Fruit fly (Drosophila melanogaster) whole organism, embryonic: ENCODE data around the gene cbt.

ENCODE experiments used
- Bdp1 ChIP-seq: fragments of 200-800 bp; sonication (Bioruptor generic); optimal IDR thresholded peaks from 3 replicates; lab custom pipeline; 2016; ENCODE audit warnings: missing biosample characterization, missing genetic modification characterization
- CG10209 ChIP-seq: fragments of 200-800 bp; sonication (Bioruptor generic); optimal IDR thresholded peaks from 3 replicates; lab custom pipeline; 2017; ENCODE audit warnings: missing biosample characterization, mild to moderate bottlenecking, missing genetic modification characterization, missing genetic modification reagents
- CG10462 ChIP-seq: fragments of 200-800 bp; sonication (Bioruptor generic); optimal IDR thresholded peaks from 2 replicates; lab custom pipeline; 2016; ENCODE audit warnings: missing biosample characterization, missing genetic modification characterization
- CG10654 ChIP-seq: fragments of 200-800 bp; sonication (Bioruptor generic); optimal IDR thresholded peaks from 2 replicates; lab custom pipeline; 2016; ENCODE audit warnings: missing biosample characterization, missing genetic modification characterization
- CG11085 ChIP-seq: fragments of 200-800 bp; sonication (Bioruptor generic); IDR thresholded peaks from 2 replicates; pipeline ENCODE4 v1.3.6; 2022; ENCODE audit warnings: missing biosample characterization, missing genetic modification characterization
- CG12236 ChIP-seq: fragments of 200-800 bp; sonication (Bioruptor generic); optimal IDR thresholded peaks from 2 replicates; lab custom pipeline; 2016; ENCODE audit warnings: missing biosample characterization, missing genetic modification characterization
- CG12744 ChIP-seq: fragments of 200-800 bp; sonication (Bioruptor generic); optimal IDR thresholded peaks from 2 replicates; lab custom pipeline; 2016; ENCODE audit warnings: missing biosample characterization, missing genetic modification characterization
- CG15011 ChIP-seq: fragments of 200-800 bp; sonication (Bioruptor generic); optimal IDR thresholded peaks from 3 replicates; lab custom pipeline; 2018; ENCODE audit warnings: missing biosample characterization, mild to moderate bottlenecking, missing genetic modification characterization
- CG15601 ChIP-seq: fragments of 200-800 bp; sonication (Bioruptor generic); optimal IDR thresholded peaks from 3 replicates; lab custom pipeline; 2019; ENCODE audit warnings: missing biosample characterization, mild to moderate bottlenecking, missing genetic modification characterization, moderate library complexity
- CG17186 ChIP-seq: fragments of 200-800 bp; sonication (Bioruptor generic); optimal IDR thresholded peaks from 3 replicates; lab custom pipeline; 2017; ENCODE audit warnings: missing biosample characterization, missing genetic modification reagents, missing genetic modification characterization
- CG17361 ChIP-seq: fragments of 200-800 bp; sonication (Bioruptor generic); IDR thresholded peaks from 3 replicates; pipeline ENCODE4 v1.3.6; 2022; ENCODE audit warnings: missing biosample characterization, missing genetic modification characterization
- CG17829 ChIP-seq: fragments of 200-800 bp; optimal IDR thresholded peaks from 2 replicates; lab custom pipeline; 2019; ENCODE audit warnings: missing biosample characterization, mild to moderate bottlenecking, missing genetic modification characterization, moderate library complexity
- CG18619 ChIP-seq: fragments of 200-800 bp; sonication (Bioruptor generic); optimal IDR thresholded peaks from 3 replicates; lab custom pipeline; 2017; ENCODE audit warnings: missing biosample characterization, mild to moderate bottlenecking, missing genetic modification characterization
- CG2129 ChIP-seq: fragments of 200-800 bp; sonication (Bioruptor generic); IDR thresholded peaks from 2 replicates; pipeline ENCODE4 v1.3.6; 2022; ENCODE audit warnings: missing biosample characterization, missing genetic modification characterization; ENCODE audit not compliant: partially characterized antibody
- CG2678 ChIP-seq: fragments of 200-800 bp; sonication (Bioruptor generic); optimal IDR thresholded peaks from 3 replicates; lab custom pipeline; 2019; ENCODE audit warnings: missing biosample characterization, mild to moderate bottlenecking, missing genetic modification characterization, moderate library complexity
- CG2889 ChIP-seq: fragments of 200-800 bp; sonication (Bioruptor generic); IDR thresholded peaks from 3 replicates; pipeline ENCODE4 v1.3.6; 2022; ENCODE audit warnings: missing biosample characterization, missing genetic modification characterization
- CG3847 ChIP-seq: fragments of 200-800 bp; sonication (Bioruptor generic); IDR thresholded peaks from 2 replicates; pipeline ENCODE4 v1.3.6; 2022; ENCODE audit warnings: missing biosample characterization, missing genetic modification characterization
- CG42726 ChIP-seq: fragments of 200-800 bp; sonication (Bioruptor generic); IDR thresholded peaks from 2 replicates; pipeline ENCODE4 v1.3.6; 2022; ENCODE audit warnings: missing biosample characterization, missing genetic modification characterization; ENCODE audit not compliant: partially characterized antibody
- CG6689 ChIP-seq: fragments of 200-800 bp; sonication (Bioruptor generic); IDR thresholded peaks from 2 replicates; pipeline ENCODE4 v1.3.6; 2022; ENCODE audit warnings: missing biosample characterization, missing genetic modification characterization
- CG8359 ChIP-seq: fragments of 200-800 bp; sonication (Bioruptor generic); optimal IDR thresholded peaks from 2 replicates; lab custom pipeline; 2017; ENCODE audit warnings: missing biosample characterization, mild to moderate bottlenecking, missing genetic modification characterization, borderline replicate concordance
- Doc3 ChIP-seq: fragments of 200-800 bp; sonication (Bioruptor generic); IDR thresholded peaks from 3 replicates; pipeline ENCODE4 v1.3.6; 2022; ENCODE audit warnings: missing biosample characterization, missing genetic modification characterization; ENCODE audit not compliant: partially characterized antibody
- E2f1 ChIP-seq: fragments of 200-800 bp; sonication (Bioruptor generic); IDR thresholded peaks from 2 replicates; pipeline ENCODE4 v1.3.6; 2022; ENCODE audit warnings: missing biosample characterization, missing genetic modification characterization
- HHEX ChIP-seq: fragments of 200-800 bp; sonication (Bioruptor generic); optimal IDR thresholded peaks from 3 replicates; lab custom pipeline; 2017; ENCODE audit warnings: missing biosample characterization, mild to moderate bottlenecking, missing genetic modification characterization, missing genetic modification reagents
- Hsf ChIP-seq: fragments of 200-800 bp; sonication (Bioruptor generic); optimal IDR thresholded peaks from 3 replicates; lab custom pipeline; 2016; ENCODE audit warnings: missing biosample characterization, missing genetic modification characterization
- MTF-1 ChIP-seq: fragments of 200-800 bp; sonication (Bioruptor generic); optimal IDR thresholded peaks from 2 replicates; lab custom pipeline; 2018; ENCODE audit warnings: missing biosample characterization, mild to moderate bottlenecking, missing genetic modification characterization, borderline replicate concordance
- NC2β ChIP-seq: fragments of 200-800 bp; sonication (Bioruptor generic); optimal IDR thresholded peaks from 2 replicates; lab custom pipeline; 2016; ENCODE audit warnings: missing biosample characterization, missing genetic modification characterization
- Neu2 ChIP-seq: fragments of 200-800 bp; sonication (Bioruptor generic); optimal IDR thresholded peaks from 3 replicates; lab custom pipeline; 2016; ENCODE audit warnings: missing biosample characterization, missing genetic modification characterization, borderline replicate concordance
- PHDP ChIP-seq: fragments of 200-800 bp; sonication (Bioruptor generic); optimal IDR thresholded peaks from 3 replicates; lab custom pipeline; 2018; ENCODE audit warnings: missing biosample characterization, mild to moderate bottlenecking, missing genetic modification characterization, moderate library complexity
- ab ChIP-seq: fragments of 200-800 bp; sonication (Bioruptor generic); optimal IDR thresholded peaks from 2 replicates; lab custom pipeline; 2016; ENCODE audit warnings: missing biosample characterization, missing genetic modification characterization
- ac ChIP-seq: fragments of 200-800 bp; sonication (Bioruptor generic); optimal IDR thresholded peaks from 3 replicates; lab custom pipeline; 2017; ENCODE audit warnings: missing biosample characterization, mild to moderate bottlenecking, missing genetic modification characterization
- ash1 ChIP-seq: fragments of 200-800 bp; sonication (Bioruptor generic); optimal IDR thresholded peaks from 2 replicates; lab custom pipeline; 2018; ENCODE audit warnings: missing biosample characterization, mild to moderate bottlenecking, missing genetic modification characterization
- bab2 ChIP-seq: fragments of 200-800 bp; sonication (Bioruptor generic); optimal IDR thresholded peaks from 2 replicates; lab custom pipeline; 2016; ENCODE audit warnings: missing biosample characterization, missing genetic modification characterization
- bigmax ChIP-seq: fragments of 200-800 bp; sonication (Bioruptor generic); optimal IDR thresholded peaks from 2 replicates; lab custom pipeline; 2018; ENCODE audit warnings: missing biosample characterization, mild to moderate bottlenecking, missing genetic modification characterization
- gsb ChIP-seq: fragments of 200-800 bp; sonication (Bioruptor generic); IDR thresholded peaks from 2 replicates; pipeline ENCODE4 v1.3.6; 2022; ENCODE audit warnings: missing biosample characterization, missing genetic modification characterization
- gt ChIP-seq: fragments of 200-800 bp; sonication (Bioruptor generic); IDR thresholded peaks from 2 replicates; pipeline ENCODE4 v1.3.6; 2022; ENCODE audit warnings: missing biosample characterization, missing genetic modification characterization
- her ChIP-seq: fragments of 200-800 bp; sonication (Bioruptor generic); optimal IDR thresholded peaks from 2 replicates; lab custom pipeline; 2016; ENCODE audit warnings: missing biosample characterization, missing genetic modification characterization
- hth ChIP-seq: fragments of >200 bp; optimal IDR thresholded peaks from 2 replicates; lab custom pipeline; 2017; ENCODE audit warnings: inconsistent platforms
- lola ChIP-seq, 3 experiments: fragments of >200 bp in 2 of 3; fragments of 200-800 bp in 1 of 3; sonication (Bioruptor generic) in 1 of 3; optimal IDR thresholded peaks; 2 replicates each; lab custom pipeline; 2017 to 2019; ENCODE audit warnings: missing biosample characterization in 3 of 3, missing genetic modification characterization in 3 of 3, mild to moderate bottlenecking in 1 of 3, moderate library complexity in 1 of 3
- nmo ChIP-seq: fragments of 200-800 bp; sonication (Bioruptor generic); optimal IDR thresholded peaks from 2 replicates; lab custom pipeline; 2018; ENCODE audit warnings: missing biosample characterization, mild to moderate bottlenecking, missing genetic modification characterization, moderate library complexity
- nom ChIP-seq: fragments of 200-800 bp; sonication (Bioruptor generic); optimal IDR thresholded peaks from 2 replicates; lab custom pipeline; 2017; ENCODE audit warnings: missing biosample characterization, missing genetic modification characterization, mild to moderate bottlenecking, moderate library complexity, missing genetic modification reagents
- p53 ChIP-seq: fragments of 200-800 bp; sonication (Bioruptor generic); optimal IDR thresholded peaks from 2 replicates; lab custom pipeline; 2016; ENCODE audit warnings: missing biosample characterization, missing genetic modification characterization
- ranshi ChIP-seq: fragments of 200-800 bp; sonication (Bioruptor generic); IDR thresholded peaks from 2 replicates; pipeline ENCODE4 v1.3.6; 2022; ENCODE audit warnings: missing biosample characterization, missing genetic modification characterization
- repo ChIP-seq: fragments of 200-800 bp; sonication (Bioruptor generic); optimal IDR thresholded peaks from 2 replicates; lab custom pipeline; 2016; ENCODE audit warnings: missing biosample characterization, missing genetic modification characterization
- slbo ChIP-seq: fragments of 200-800 bp; sonication (Bioruptor generic); IDR thresholded peaks from 2 replicates; pipeline ENCODE4 v1.3.6; 2022; ENCODE audit warnings: missing biosample characterization, missing genetic modification characterization
- slp2 ChIP-seq: fragments of 200-800 bp; sonication (Bioruptor generic); optimal IDR thresholded peaks from 2 replicates; lab custom pipeline; 2016; ENCODE audit warnings: missing biosample characterization, missing genetic modification characterization
- tap ChIP-seq: fragments of 200-800 bp; optimal IDR thresholded peaks from 3 replicates; lab custom pipeline; 2019; ENCODE audit warnings: missing biosample characterization, mild to moderate bottlenecking, missing genetic modification characterization, moderate library complexity
- zen2 ChIP-seq: fragments of 200-800 bp; sonication (Bioruptor generic); IDR thresholded peaks from 3 replicates; pipeline ENCODE4 v1.3.6; 2022; ENCODE audit warnings: missing biosample characterization, missing genetic modification characterization; ENCODE audit not compliant: partially characterized antibody
- zfh2 ChIP-seq: fragments of 200-800 bp; sonication (Bioruptor generic); optimal IDR thresholded peaks from 2 replicates; lab custom pipeline; 2016; ENCODE audit warnings: missing biosample characterization, missing genetic modification characterization

Gene cbt

dm6 chr2L:516032-516993, 36.8 kb upstream of the cbt start (continued):
- peak; percentile 54; the same call in 1 of the 2 replicates for TF ChIP-seq gsb (GFP tag; lab: Robert Waterston, UW)
- peak; percentile 83 for TF ChIP-seq CG6689 (GFP tag; lab: Robert Waterston, UW)
- TF ChIP-seq MTF-1 = peak; percentile 60
- peak; percentile 80 for TF ChIP-seq CG17361
- peak; percentile 48 for TF ChIP-seq CG17186 (GFP tag; lab: Kevin White, UChicago)
- TF ChIP-seq E2f1 (GFP tag; lab: Robert Waterston, UW) = peak; percentile 67
- TF ChIP-seq ranshi (GFP tag; lab: Robert Waterston, UW) = peak; percentile 71
- peak; percentile 7 for TF ChIP-seq her (GFP tag; lab: Kevin White, UChicago)
- peak; percentile 67 for TF ChIP-seq NC2β (GFP tag; lab: Kevin White, UChicago)
- TF ChIP-seq zfh2 (GFP tag; lab: Kevin White, UChicago) = no peak
- peak; percentile 65 for TF ChIP-seq CG8359 (GFP tag; lab: Kevin White, UChicago)
- TF ChIP-seq CG12236 (GFP tag; lab: Kevin White, UChicago) = peak; percentile 49
- TF ChIP-seq CG11085 (GFP tag; lab: Robert Waterston, UW) = peak; percentile 69
- peak; percentile 87 for TF ChIP-seq CG2678
- no peak for TF ChIP-seq Doc3 (GFP tag; lab: Robert Waterston, UW)
- TF ChIP-seq ash1 (GFP tag; lab: Kevin White, UChicago) = no peak
- TF ChIP-seq CG12744 (GFP tag; lab: Kevin White, UChicago) = no peak
- TF ChIP-seq CG42726 (GFP tag; lab: Robert Waterston, UW) = no peak
- no peak for TF ChIP-seq bigmax (GFP tag; lab: Kevin White, UChicago)
- TF ChIP-seq nmo (GFP tag; lab: Kevin White, UChicago) = peak; percentile 81
- peak; percentile 73 for TF ChIP-seq slbo (GFP tag; lab: Robert Waterston, UW)
- peak; percentile 39 for TF ChIP-seq nom
- no peak for TF ChIP-seq p53 (GFP tag; lab: Kevin White, UChicago)
- TF ChIP-seq Neu2 (GFP tag; lab: Kevin White, UChicago) = no peak
- no peak for TF ChIP-seq repo
- TF ChIP-seq ab (GFP tag; lab: Kevin White, UChicago) = peak; percentile 9
- peak; percentile 67 for TF ChIP-seq CG10209 (GFP tag; lab: Kevin White, UChicago)
- TF ChIP-seq CG10462 (GFP tag; lab: Kevin White, UChicago) = peak; percentile 39
- peak; percentile 29 for TF ChIP-seq slp2
- TF ChIP-seq Bdp1 (GFP tag; lab: Kevin White, UChicago) = peak; percentile 38
- peak; percentile 41; the same call in 1 of the 3 replicates for TF ChIP-seq CG2889 (GFP tag; lab: Robert Waterston, UW)
- TF ChIP-seq CG3847 (GFP tag; lab: Robert Waterston, UW) = peak; percentile 48
- TF ChIP-seq HHEX (GFP tag; lab: Kevin White, UChicago) = peak; percentile 72
- TF ChIP-seq zen2 (GFP tag; lab: Robert Waterston, UW) = no peak
- peak; percentile 63 for TF ChIP-seq bab2 (GFP tag; lab: Kevin White, UChicago)
- peak; percentile 85 for TF ChIP-seq PHDP
- TF ChIP-seq CG18619 = peak; percentile 58
- TF ChIP-seq CG2129 (GFP tag; lab: Robert Waterston, UW) = no peak
- no peak for TF ChIP-seq hth (lab: Kevin White, UChicago)
- peak; percentile 71 for TF ChIP-seq Hsf (GFP tag; lab: Kevin White, UChicago)
- peak; percentile 70 for TF ChIP-seq CG15601 (tag; lab: Kevin White, UChicago)
- peak; percentile 54 for TF ChIP-seq CG10654
- no peak for TF ChIP-seq ac (GFP tag; lab: Kevin White, UChicago)
- TF ChIP-seq CG17829 (tag; lab: Kevin White, UChicago) = peak; percentile 83
- peak; percentile 63 for TF ChIP-seq CG15011
- peak; percentile 83 for TF ChIP-seq tap (tag; lab: Kevin White, UChicago)
- peak in 1 of 3 experiments; percentile 69 for TF ChIP-seq lola (GFP tag; optimal IDR thresholded peaks at IDR 0.05; lab: Kevin White, UChicago)
- TF ChIP-seq gt (GFP tag; lab: Robert Waterston, UW) = peak; percentile 47; the same call in 1 of the 2 replicates
